Fruit fly (Drosophila melanogaster) whole organism, pupa: ENCODE results near the gene Mlc1.

Experiments used
- CG10348 ChIP-seq: fragments of 200-800 bp; sonication (Bioruptor generic); IDR thresholded peaks from 2 replicates; pipeline ENCODE4 v1.3.6; 2022; ENCODE audit warnings: missing biosample characterization, missing genetic modification characterization
- CG12605 ChIP-seq: fragments of 200-800 bp; sonication (Bioruptor generic); IDR thresholded peaks from 2 replicates; pipeline ENCODE4 v1.3.6; 2022; ENCODE audit warnings: missing biosample characterization, missing genetic modification characterization
- CG13204 ChIP-seq: fragments of 200-800 bp; sonication (Bioruptor generic); optimal IDR thresholded peaks from 2 replicates; lab custom pipeline; 2018; ENCODE audit warnings: missing biosample characterization, mild to moderate bottlenecking, missing genetic modification characterization, moderate library complexity
- CG14655 ChIP-seq: fragments of 200-800 bp; sonication (Bioruptor generic); optimal IDR thresholded peaks from 3 replicates; lab custom pipeline; 2017; ENCODE audit warnings: mild to moderate bottlenecking, missing biosample characterization, missing genetic modification reagents, missing genetic modification characterization
- CG15710 ChIP-seq: fragments of 200-800 bp; sonication (Bioruptor generic); optimal IDR thresholded peaks from 2 replicates; lab custom pipeline; 2018; ENCODE audit warnings: missing biosample characterization, mild to moderate bottlenecking, missing genetic modification characterization, moderate library complexity
- CG17806 ChIP-seq: fragments of 200-800 bp; sonication (Bioruptor generic); optimal IDR thresholded peaks from 2 replicates; lab custom pipeline; 2018; ENCODE audit warnings: missing biosample characterization, mild to moderate bottlenecking, missing genetic modification characterization, moderate library complexity
- CG32121 ChIP-seq: fragments of 200-800 bp; sonication (Bioruptor generic); IDR thresholded peaks from 2 replicates; pipeline ENCODE4 v1.3.6; 2022; ENCODE audit warnings: missing biosample characterization, missing genetic modification characterization
- CG34367 ChIP-seq: fragments of 200-800 bp; sonication (Bioruptor generic); optimal IDR thresholded peaks from 2 replicates; lab custom pipeline; 2018; ENCODE audit warnings: missing biosample characterization, mild to moderate bottlenecking, missing genetic modification characterization
- CG4496 ChIP-seq: fragments of 200-800 bp; sonication (Bioruptor generic); IDR thresholded peaks from 3 replicates; pipeline ENCODE4 v1.3.6; 2022; ENCODE audit warnings: missing biosample characterization, missing genetic modification characterization
- CG8159 ChIP-seq: fragments of 200-800 bp; sonication (Bioruptor generic); optimal IDR thresholded peaks from 3 replicates; lab custom pipeline; 2018; ENCODE audit warnings: missing biosample characterization, mild to moderate bottlenecking, missing genetic modification characterization, moderate library complexity
- CG8301 ChIP-seq: fragments of 200-800 bp; sonication (Bioruptor generic); optimal IDR thresholded peaks from 2 replicates; lab custom pipeline; 2018; ENCODE audit warnings: missing biosample characterization, mild to moderate bottlenecking, missing genetic modification characterization
- CG9948 ChIP-seq: fragments of 200-800 bp; sonication (Bioruptor generic); optimal IDR thresholded peaks from 2 replicates; lab custom pipeline; 2018; ENCODE audit warnings: missing biosample characterization, mild to moderate bottlenecking, missing genetic modification characterization, moderate library complexity
- D1 ChIP-seq: fragments of 200-800 bp; sonication (Bioruptor generic); optimal IDR thresholded peaks from 2 replicates; lab custom pipeline; 2018; ENCODE audit warnings: missing biosample characterization, mild to moderate bottlenecking, missing genetic modification characterization, moderate library complexity
- EcR ChIP-seq: fragments of 200-800 bp; sonication (Bioruptor generic); optimal IDR thresholded peaks from 3 replicates; lab custom pipeline; 2019; ENCODE audit warnings: missing biosample characterization, missing genetic modification characterization, mild to moderate bottlenecking, moderate library complexity, missing genetic modification reagents
- Ets98B ChIP-seq: fragments of 200-800 bp; sonication (Bioruptor generic); IDR thresholded peaks from 2 replicates; pipeline ENCODE4 v1.3.6; 2022; ENCODE audit warnings: missing biosample characterization, missing genetic modification characterization
- Pif1A ChIP-seq: fragments of 200-800 bp; sonication (Bioruptor generic); optimal IDR thresholded peaks from 3 replicates; lab custom pipeline; 2016; ENCODE audit warnings: missing biosample characterization, missing genetic modification characterization
- Pif1B ChIP-seq: fragments of 200-800 bp; sonication (Bioruptor generic); optimal IDR thresholded peaks from 3 replicates; lab custom pipeline; 2016; ENCODE audit warnings: missing biosample characterization, missing genetic modification characterization
- Snoo ChIP-seq: fragments of 200-800 bp; sonication (Bioruptor generic); optimal IDR thresholded peaks from 3 replicates; lab custom pipeline; 2017; ENCODE audit warnings: missing biosample characterization, mild to moderate bottlenecking, missing genetic modification characterization, inconsistent platforms
- fd96Ca ChIP-seq: fragments of 200-800 bp; sonication (Bioruptor generic); IDR thresholded peaks from 3 replicates; pipeline ENCODE4 v1.3.6; 2022; ENCODE audit warnings: missing biosample characterization, missing genetic modification characterization
- gl ChIP-seq: fragments of 200-800 bp; sonication (Bioruptor generic); optimal IDR thresholded peaks from 2 replicates; lab custom pipeline; 2018; ENCODE audit warnings: missing biosample characterization, mild to moderate bottlenecking, missing genetic modification characterization
- rn ChIP-seq: fragments of 200-800 bp; sonication (Bioruptor generic); IDR thresholded peaks from 2 replicates; pipeline ENCODE4 v1.3.6; 2022; ENCODE audit warnings: missing biosample characterization, missing genetic modification characterization

Mlc1 gene

dm6 chr3R:27685074-27685473, 25.1 kb upstream of the Mlc1 start:
- TF ChIP-seq CG13204 (GFP tag; lab: Kevin White, UChicago) (peak; percentile 77), CG10348 (GFP tag; lab: Robert Waterston, UW) (no peak), D1 (tag; lab: Kevin White, UChicago) (no peak), CG12605 (GFP tag; lab: Robert Waterston, UW) (no peak), EcR (GFP tag; lab: Kevin White, UChicago) (peak; percentile 20), Ets98B (GFP tag; lab: Robert Waterston, UW) (0 out of 2 replicates have a peak, but pooled peaks have one; percentile 6)

- TF ChIP-seq rn (GFP tag; lab: Robert Waterston, UW) (no peak), Ets98B (GFP tag; lab: Robert Waterston, UW) (no peak), CG14655 (GFP tag; lab: Kevin White, UChicago) (no peak), CG12605 (GFP tag; lab: Robert Waterston, UW) (no peak), D1 (tag; lab: Kevin White, UChicago) (no peak), gl (tag; lab: Kevin White, UChicago) (no peak), CG13204 (GFP tag; lab: Kevin White, UChicago) (no peak), CG4496 (no peak), CG10348 (GFP tag; lab: Robert Waterston, UW) (no peak), Pif1A (no peak), CG15710 (no peak), CG9948 (tag; lab: Kevin White, UChicago) (no peak), CG8159 (tag; lab: Kevin White, UChicago) (no peak)
These were observed 21.8 kb upstream of the Mlc1 start, which contains the start of gene Sce for dm6 chr3R:27681799-27682198. TSS of gene Sce (minus strand) at chr3R:27682029.

dm6 chr3R:27679667-27680066, 19.7 kb upstream of the Mlc1 start:
- TF ChIP-seq Snoo (no peak), D1 (tag; lab: Kevin White, UChicago) (no peak), fd96Ca (GFP tag; lab: Robert Waterston, UW) (no peak), CG13204 (GFP tag; lab: Kevin White, UChicago) (no peak), CG8159 (tag; lab: Kevin White, UChicago) (no peak), gl (tag; lab: Kevin White, UChicago) (no peak), Pif1B (GFP tag; lab: Kevin White, UChicago) (no peak), Pif1A (no peak), EcR (GFP tag; lab: Kevin White, UChicago) (no peak), CG9948 (tag; lab: Kevin White, UChicago) (no peak)
- TF ChIP-seq, all 21 proteins: peak for 0

dm6 chr3R:27679019-27679418, 19.0 kb upstream of the Mlc1 start, which contains the start of gene CG12883:
TSS of gene CG12883 (plus strand) at chr3R:27679291.
- no peak for TF ChIP-seq CG4496
- TF ChIP-seq CG13204 (GFP tag; lab: Kevin White, UChicago), result no peak
- no peak for TF ChIP-seq CG12605 (GFP tag; lab: Robert Waterston, UW)
- TF ChIP-seq Pif1B (GFP tag; lab: Kevin White, UChicago), result no peak
- no peak for TF ChIP-seq EcR (GFP tag; lab: Kevin White, UChicago)
- TF ChIP-seq D1 (tag; lab: Kevin White, UChicago), result no peak
- TF ChIP-seq CG10348 (GFP tag; lab: Robert Waterston, UW), result no peak
- no peak for TF ChIP-seq CG32121 (GFP tag; lab: Robert Waterston, UW)
- no peak for TF ChIP-seq fd96Ca (GFP tag; lab: Robert Waterston, UW)
- no peak for TF ChIP-seq CG8159 (tag; lab: Kevin White, UChicago)
- no peak for TF ChIP-seq CG9948 (tag; lab: Kevin White, UChicago)
- no peak for TF ChIP-seq gl (tag; lab: Kevin White, UChicago)
- no peak for TF ChIP-seq Snoo
- TF ChIP-seq CG34367, result no peak
- no peak for TF ChIP-seq CG15710
- TF ChIP-seq Pif1A, result no peak
- TF ChIP-seq, all 21 proteins: peak for 0

- TF ChIP-seq CG8301 (tag; lab: Kevin White, UChicago) (peak; percentile 83), fd96Ca (GFP tag; lab: Robert Waterston, UW) (peak; percentile 27; the same call in 1 of the 3 replicates), Pif1A (peak; percentile 84), CG15710 (peak; percentile 52), Snoo (no peak), Ets98B (GFP tag; lab: Robert Waterston, UW) (peak; percentile 46), CG8159 (tag; lab: Kevin White, UChicago) (peak; percentile 61), CG32121 (GFP tag; lab: Robert Waterston, UW) (peak; percentile 50; the same call in 1 of the 2 replicates), CG14655 (GFP tag; lab: Kevin White, UChicago) (peak; percentile 87), CG12605 (GFP tag; lab: Robert Waterston, UW) (peak; percentile 75), Pif1B (GFP tag; lab: Kevin White, UChicago) (peak; percentile 81), CG10348 (GFP tag; lab: Robert Waterston, UW) (no peak), CG4496 (peak; percentile 32; the same call in 2 of the 3 replicates), CG9948 (tag; lab: Kevin White, UChicago) (no peak), gl (tag; lab: Kevin White, UChicago) (peak; percentile 98), CG34367 (peak; percentile 74), CG13204 (GFP tag; lab: Kevin White, UChicago) (peak; percentile 91), rn (GFP tag; lab: Robert Waterston, UW) (no peak), EcR (GFP tag; lab: Kevin White, UChicago) (no peak), CG17806 (tag; lab: Kevin White, UChicago) (peak; percentile 71)
These were observed 17.3 kb upstream of the Mlc1 start, which contains the start of gene Hsdl2 for dm6 chr3R:27677174-27677726. TSS of gene Hsdl2 (plus strand) at chr3R:27677522.

dm6 chr3R:27662857-27663256, 2.9 kb upstream of the Mlc1 start:
- TF ChIP-seq gl (tag; lab: Kevin White, UChicago) (no peak), CG12605 (GFP tag; lab: Robert Waterston, UW) (peak; percentile 93), CG10348 (GFP tag; lab: Robert Waterston, UW) (no peak), fd96Ca (GFP tag; lab: Robert Waterston, UW) (no peak), CG17806 (tag; lab: Kevin White, UChicago) (no peak), D1 (tag; lab: Kevin White, UChicago) (no peak), CG8159 (tag; lab: Kevin White, UChicago) (no peak), CG15710 (no peak)
- TF ChIP-seq, all 21 proteins: peak for 1
